Fruit fly (Drosophila melanogaster): Measurements from ENCODE around the gene CG13398.

DNA sequence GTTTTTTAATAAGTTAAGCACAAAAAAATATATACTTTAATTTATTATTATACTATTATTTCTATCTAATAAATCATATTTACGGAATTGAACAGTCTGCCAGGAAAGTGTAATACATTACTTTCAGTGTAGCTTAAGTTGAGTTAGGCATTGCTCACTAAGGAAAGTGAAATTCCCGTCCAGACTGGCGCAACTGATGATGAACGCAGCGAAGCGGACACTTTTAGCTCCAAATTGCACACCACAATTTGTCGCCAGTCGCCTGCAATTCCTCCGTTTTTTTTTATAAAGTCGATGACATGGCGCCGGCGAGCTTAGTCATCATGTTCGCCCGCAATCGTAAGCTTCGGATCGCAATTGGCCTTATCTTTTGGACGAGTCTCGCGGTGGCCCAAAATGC is 16.3 kb downstream of the CG13398 start, which contains the start of gene CG13386:
- TF ChIP-seq CG8478 (optimal IDR thresholded peaks at IDR 0.05) = no peak
- no peak for TF ChIP-seq CTCF (optimal IDR thresholded peaks at IDR 0.05)
